In genomic region chrIII:8739786-8740185, ce11 we compare ENCODE assay signal across 2 worm cellular contexts.
TF ChIP-seq lines count a peak whose summit lies in the region.

No protein-coding gene starts in this region.

TF ChIP-seq in whole organism, L1 larva, 84 proteins besides CTCF, POLR2A, EP300 and RAD21 (continued from another document):
- TF ChIP-seq skn-1 (tag; optimal IDR thresholded peaks at IDR 0.05; lab: Kevin White, UChicago) = no peak
- peak in 1 of 3 experiments; percentile 3 for TF ChIP-seq dpl-1 (GFP tag; optimal IDR thresholded peaks at IDR 0.05; lab: Kevin White, UChicago)
- peak; percentile 18 to 45 for TF ChIP-seq lin-35 (GFP tag; optimal IDR thresholded peaks at IDR 0.05; lab: Kevin White, UChicago)

TF ChIP-seq in whole organism, L4 larva, 104 proteins besides CTCF, POLR2A, EP300 and RAD21 (continued from another document):
- TF ChIP-seq T20F7.1 (GFP tag; optimal IDR thresholded peaks at IDR 0.05; lab: Kevin White, UChicago) (no peak), daf-8 (GFP tag; IDR thresholded peaks at IDR 0.05; lab: Robert Waterston, UW) (no peak), F26F4.8 (GFP tag; conservative IDR thresholded peaks at IDR 0.05; lab: Robert Waterston, UW) (no peak), hmg-1.1 (GFP tag; IDR thresholded peaks at IDR 0.05; lab: Robert Waterston, UW) (no peak), ceh-28 (tag; optimal IDR thresholded peaks at IDR 0.05; lab: Kevin White, UChicago) (no peak), nhr-25 (tag; optimal IDR thresholded peaks at IDR 0.05; lab: Kevin White, UChicago; ENCODE audit: borderline replicate concordance, insufficient read depth) (no peak), nhr-111 (GFP tag; optimal IDR thresholded peaks at IDR 0.05; lab: Kevin White, UChicago) (no peak), unc-62 (GFP tag; optimal IDR thresholded peaks at IDR 0.05 in 1 of 2; lab: Kevin White, UChicago) (no peak), unc-62 (tag; optimal IDR thresholded peaks at IDR 0.05; lab: Kevin White, UChicago) (no peak), nhr-28 (tag; optimal IDR thresholded peaks at IDR 0.05; lab: Kevin White, UChicago) (no peak), zfp-3 (GFP tag; conservative IDR thresholded peaks at IDR 0.05; lab: Robert Waterston, UW) (no peak; the same call in 1 of the 2 replicates), madf-9 (GFP tag; conservative IDR thresholded peaks at IDR 0.05; lab: Robert Waterston, UW) (no peak), nhr-77 (tag; optimal IDR thresholded peaks at IDR 0.05; lab: Kevin White, UChicago) (no peak), lin-29 (GFP tag; IDR thresholded peaks at IDR 0.05; lab: Robert Waterston, UW) (no peak), zag-1 (tag; optimal IDR thresholded peaks at IDR 0.05; lab: Kevin White, UChicago) (no peak), fkh-10 (GFP tag; optimal IDR thresholded peaks at IDR 0.05; lab: Kevin White, UChicago) (no peak), Y75B8A.6 (GFP tag; IDR thresholded peaks at IDR 0.05; lab: Robert Waterston, UW) (no peak), ceh-32 (tag; optimal IDR thresholded peaks at IDR 0.05; lab: Kevin White, UChicago; ENCODE audit: poor library complexity) (no peak), D1046.2 (GFP tag; IDR thresholded peaks at IDR 0.05; lab: Robert Waterston, UW) (no peak), rbr-2 (tag; optimal IDR thresholded peaks at IDR 0.05; lab: Kevin White, UChicago) (no peak), lin-38 (GFP tag; IDR thresholded peaks at IDR 0.05; lab: Robert Waterston, UW) (0 out of 2 replicates have a peak, but pooled peaks have one; percentile 10), fos-1 (tag; optimal IDR thresholded peaks at IDR 0.05; lab: Kevin White, UChicago) (no peak), tag-97 (GFP tag; IDR thresholded peaks at IDR 0.05; lab: Robert Waterston, UW) (no peak), daf-16 (GFP tag; optimal IDR thresholded peaks at IDR 0.05; lab: Kevin White, UChicago) (no peak), daf-16 (tag; optimal IDR thresholded peaks at IDR 0.05; lab: Kevin White, UChicago) (no peak), daf-12 (tag; optimal IDR thresholded peaks at IDR 0.05; lab: Kevin White, UChicago) (no peak), F37D6.2 (tag; optimal IDR thresholded peaks at IDR 0.05; lab: Kevin White, UChicago) (no peak), hlh-11 (tag; optimal IDR thresholded peaks at IDR 0.05; lab: Kevin White, UChicago) (peak; percentile 47), lim-7 (GFP tag; IDR thresholded peaks at IDR 0.05; lab: Robert Waterston, UW) (no peak), lin-13 (GFP tag; optimal IDR thresholded peaks at IDR 0.05; lab: Kevin White, UChicago) (no peak), jun-1 (tag; optimal IDR thresholded peaks at IDR 0.05; lab: Kevin White, UChicago) (no peak), R02D3.7 (tag; optimal IDR thresholded peaks at IDR 0.05; lab: Kevin White, UChicago) (no peak), nhr-76 (tag; optimal IDR thresholded peaks at IDR 0.05; lab: Kevin White, UChicago) (no peak), lin-15B (tag; optimal IDR thresholded peaks at IDR 0.05; lab: Kevin White, UChicago) (no peak), spr-1 (tag; optimal IDR thresholded peaks at IDR 0.05; lab: Kevin White, UChicago) (no peak), mep-1 (tag; optimal IDR thresholded peaks at IDR 0.05; lab: Kevin White, UChicago) (peak; percentile 15), ZK546.5 (tag; optimal IDR thresholded peaks at IDR 0.05; lab: Kevin White, UChicago) (no peak), hif-1 (tag; optimal IDR thresholded peaks at IDR 0.05; lab: Kevin White, UChicago) (no peak), nhr-42 (GFP tag; IDR thresholded peaks at IDR 0.05; lab: Robert Waterston, UW) (no peak), sdz-12 (GFP tag; optimal IDR thresholded peaks at IDR 0.05; lab: Kevin White, UChicago) (no peak), snpc-4 (tag; optimal IDR thresholded peaks at IDR 0.05; lab: Kevin White, UChicago) (no peak), egl-27 (tag; optimal IDR thresholded peaks at IDR 0.05; lab: Kevin White, UChicago) (no peak)
